Worm (Caenorhabditis elegans) whole organism, L4 larva: ENCODE measurements around the gene metl-1.

Experiments
- ama-1 ChIP-seq: fragments of 150-350 bp; optimal IDR thresholded peaks from 2 replicates; lab custom pipeline; 2014; ENCODE audit warnings: inconsistent platforms, mixed read lengths
- dmd-8 ChIP-seq: fragments of 200-800 bp; sonication (Bioruptor generic); IDR thresholded peaks from 2 replicates; pipeline ENCODE4 v1.3.6; 2022; ENCODE audit warnings: missing genetic modification characterization, missing compliant biosample characterization
- fos-1 ChIP-seq: fragments of 150-350 bp; optimal IDR thresholded peaks from 2 replicates; lab custom pipeline; 2014; ENCODE audit warnings: missing biosample characterization, missing genetic modification characterization
- hmg-1.1 ChIP-seq: fragments of 200-800 bp; sonication (Bioruptor generic); IDR thresholded peaks from 2 replicates; pipeline ENCODE4 v1.3.6; 2022; ENCODE audit warnings: missing genetic modification reagents, missing genetic modification characterization, missing compliant biosample characterization
- lin-13 ChIP-seq: fragments of 150-350 bp; optimal IDR thresholded peaks from 2 replicates; lab custom pipeline; 2014; ENCODE audit warnings: missing biosample characterization, missing genetic modification reagents, missing genetic modification characterization
- lin-39 ChIP-seq: fragments of 150-350 bp; optimal IDR thresholded peaks from 2 replicates; lab custom pipeline; 2014; ENCODE audit warnings: missing biosample characterization, missing genetic modification reagents, missing genetic modification characterization
- mes-2 ChIP-seq: sonication (generic microtip); optimal IDR thresholded peaks from 2 replicates; lab custom pipeline; 2016; ENCODE audit warnings: missing genotype, mild to moderate bottlenecking, missing genetic modification characterization, missing compliant biosample characterization; ENCODE audit not compliant: poor library complexity, severe bottlenecking
- nhr-28 ChIP-seq: fragments of 150-350 bp; optimal IDR thresholded peaks from 2 replicates; lab custom pipeline; 2014; ENCODE audit warnings: missing biosample characterization, missing genetic modification characterization
- pqm-1 ChIP-seq: sonication (generic microtip); optimal IDR thresholded peaks from 2 replicates; lab custom pipeline; 2017; ENCODE audit warnings: missing biosample characterization, missing genetic modification characterization
- tag-97 ChIP-seq: fragments of 200-800 bp; sonication (Bioruptor generic); IDR thresholded peaks from 2 replicates; pipeline ENCODE4 v1.3.6; 2022; ENCODE audit warnings: missing genetic modification characterization, missing compliant biosample characterization
- zag-1 ChIP-seq: fragments of 150-350 bp; optimal IDR thresholded peaks from 2 replicates; lab custom pipeline; 2014; ENCODE audit warnings: missing biosample characterization, missing genetic modification characterization
- ztf-11 ChIP-seq: fragments of 150-350 bp; optimal IDR thresholded peaks from 2 replicates; lab custom pipeline; 2014; ENCODE audit warnings: missing biosample characterization, missing genetic modification characterization

ce11 chrII:11448753-11449152 is 24.6 kb downstream of the metl-1 start, which contains the start of gene W02B12.1:
- TF ChIP-seq zag-1 (no peak), lin-39 (tag; lab: Kevin White, UChicago) (no peak), dmd-8 (GFP tag; lab: Robert Waterston, UW) (no peak), mes-2 (tag; lab: Kevin White, UChicago) (no peak), hmg-1.1 (GFP tag; lab: Robert Waterston, UW) (no peak), pqm-1 (tag; lab: Kevin White, UChicago) (peak; percentile 78), ama-1 (lab: Kevin White, UChicago) (no peak), tag-97 (GFP tag; lab: Robert Waterston, UW) (no peak), lin-13 (GFP tag; lab: Kevin White, UChicago) (no peak), ztf-11 (tag; lab: Kevin White, UChicago) (no peak), fos-1 (no peak), nhr-28 (tag; lab: Kevin White, UChicago) (peak; percentile 38)
